Fruit fly (Drosophila melanogaster): ENCODE results near the gene CG7133.

The CG7133 gene

DNA sequence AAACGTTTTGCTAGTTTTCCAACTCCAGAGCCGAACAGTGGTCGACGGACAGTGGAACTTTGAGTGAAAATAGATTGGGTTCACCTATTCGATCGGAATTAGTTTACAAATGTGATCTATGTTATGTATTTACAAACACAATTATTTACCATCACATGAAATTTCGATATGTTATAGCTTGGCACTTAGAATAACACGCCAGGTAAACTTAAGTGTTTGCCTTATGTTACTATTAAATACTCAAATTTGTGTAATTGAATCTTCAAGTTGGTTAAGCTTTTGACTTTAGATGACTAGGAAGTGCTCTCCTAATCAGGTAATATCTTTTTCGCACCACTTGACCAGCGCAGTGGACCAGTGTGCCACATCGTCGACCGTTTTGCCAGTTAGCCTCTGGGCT, 17.0 kb upstream of the CG7133 start:
- TF ChIP-seq CG34406 (GFP tag; optimal IDR thresholded peaks at IDR 0.05) (no peak), Eip78C (GFP tag) (peak; percentile 51), CG7368 (GFP tag; optimal IDR thresholded peaks at IDR 0.05) (no peak), CG4318 (GFP tag; optimal IDR thresholded peaks at IDR 0.05) (peak; percentile 11), pdm3 (GFP tag; optimal IDR thresholded peaks at IDR 0.05) (no peak), CG16779 (tag; optimal IDR thresholded peaks at IDR 0.05) (no peak), Hr38 (GFP tag; optimal IDR thresholded peaks at IDR 0.05) (no peak), CG11762 (GFP tag; optimal IDR thresholded peaks at IDR 0.05; ENCODE audit: insufficient read depth) (no peak), CG9139 (GFP tag; optimal IDR thresholded peaks at IDR 0.05) (no peak), CG32006 (GFP tag; optimal IDR thresholded peaks at IDR 0.05) (peak; percentile 39), fkh (GFP tag; optimal IDR thresholded peaks at IDR 0.05) (no peak), fd59A (GFP tag; optimal IDR thresholded peaks at IDR 0.05) (no peak), net (GFP tag; optimal IDR thresholded peaks at IDR 0.05) (peak; percentile 9), achi (GFP tag; optimal IDR thresholded peaks at IDR 0.05) (peak; percentile 7), Hr4 (GFP tag; optimal IDR thresholded peaks at IDR 0.05) (peak; percentile 33), Eip93F (GFP tag; optimal IDR thresholded peaks at IDR 0.05) (no peak), CG11294 (GFP tag; IDR thresholded peaks at IDR 0.05) (no peak), OdsH (GFP tag; optimal IDR thresholded peaks at IDR 0.05) (peak; percentile 17), vri (GFP tag; optimal IDR thresholded peaks at IDR 0.05) (no peak)

DNA sequence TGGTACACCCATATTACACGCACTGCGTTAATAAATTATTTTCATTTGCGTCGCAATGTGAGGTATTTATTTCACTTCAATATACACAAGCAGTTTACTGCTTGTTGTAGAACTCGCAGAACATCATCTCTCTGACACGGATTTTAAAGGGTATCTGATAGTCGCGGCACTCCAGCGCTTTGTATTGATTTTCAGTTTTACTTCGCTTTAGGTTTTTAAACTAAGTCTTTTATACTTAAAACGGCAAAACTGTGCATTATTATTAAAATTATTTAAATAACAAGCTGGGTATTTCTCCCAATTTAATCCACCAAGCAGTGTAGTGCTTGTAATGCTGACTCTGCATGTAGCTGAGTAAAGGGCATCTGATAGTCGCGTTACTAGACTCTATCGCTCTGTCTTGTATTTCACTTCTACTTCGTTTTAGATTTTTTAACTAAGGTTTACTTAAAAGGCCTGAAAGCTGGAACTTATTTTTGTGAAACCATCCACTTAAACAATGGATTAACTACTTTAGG, 8.9 kb upstream of the CG7133 start:
- TF ChIP-seq CG7368 (GFP tag; optimal IDR thresholded peaks at IDR 0.05) (no peak), CG8632 (GFP tag; optimal IDR thresholded peaks at IDR 0.05) (no peak), CG15336 (GFP tag; IDR thresholded peaks at IDR 0.05) (no peak), Eip75B (GFP tag; optimal IDR thresholded peaks at IDR 0.05) (no peak), CG4318 (GFP tag; optimal IDR thresholded peaks at IDR 0.05) (no peak), CG6163 (GFP tag; IDR thresholded peaks at IDR 0.05) (no peak), achi (GFP tag; optimal IDR thresholded peaks at IDR 0.05) (no peak), CG9139 (GFP tag; optimal IDR thresholded peaks at IDR 0.05) (no peak)

DNA sequence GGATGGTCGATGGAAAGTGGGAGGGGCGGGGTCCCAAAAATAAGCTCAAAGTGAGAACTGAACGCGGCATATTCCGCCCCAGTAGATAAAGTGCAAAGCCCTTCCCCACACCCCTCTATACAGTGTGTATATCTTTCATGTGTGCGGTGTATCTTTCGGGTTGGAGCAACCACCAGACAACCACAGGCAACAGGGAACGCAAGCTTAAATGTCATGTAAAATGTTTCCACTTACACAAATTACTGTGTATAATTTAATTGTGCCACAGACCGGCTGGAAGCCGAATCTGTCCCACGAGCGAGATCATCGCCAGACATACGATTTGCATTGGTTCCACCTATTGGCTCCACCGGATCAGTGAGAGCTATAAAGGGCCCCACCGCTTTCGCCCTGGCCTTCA, 8.1 kb upstream of the CG7133 start, which contains the start of gene msopa:
Gene msopa (plus strand): TSS at position 301 of the 400 bp plus-strand sequence.
- no peak for TF ChIP-seq Eip78C (GFP tag)
- TF ChIP-seq Hr39 (GFP tag; optimal IDR thresholded peaks at IDR 0.05), result no peak
- TF ChIP-seq acj6 (GFP tag; optimal IDR thresholded peaks at IDR 0.05), result no peak
- TF ChIP-seq Gug (GFP tag; IDR thresholded peaks at IDR 0.05), result no peak
- TF ChIP-seq cyc (GFP tag; optimal IDR thresholded peaks at IDR 0.05), result no peak

DNA sequence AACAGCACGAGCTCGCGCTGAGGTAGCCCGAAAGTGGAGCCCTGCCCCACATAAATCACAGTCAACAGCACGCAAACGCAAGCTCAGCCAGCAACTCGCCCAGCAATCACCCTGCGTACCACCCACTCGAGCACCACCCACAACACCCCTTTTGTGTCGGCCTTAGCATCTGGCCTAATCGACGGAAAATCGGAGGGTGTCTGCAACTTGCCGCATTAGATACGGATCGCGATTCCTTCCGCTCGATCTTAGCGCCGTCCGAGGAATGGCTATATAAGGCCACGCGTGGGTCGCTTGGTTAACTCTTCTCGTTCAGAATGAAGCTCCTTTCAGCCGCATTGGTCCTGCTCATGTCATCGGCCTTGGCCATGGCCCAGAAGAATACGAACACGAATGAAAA, 5.7 kb upstream of the CG7133 start, which contains the start of gene Sfp79B:
Gene Sfp79B (plus strand): TSS at position 301 of the 400 bp plus-strand sequence.
- TF ChIP-seq CG6854 (GFP tag; optimal IDR thresholded peaks at IDR 0.05) (no peak), vri (GFP tag; optimal IDR thresholded peaks at IDR 0.05) (no peak), salr (GFP tag; optimal IDR thresholded peaks at IDR 0.05) (no peak), Met (GFP tag; optimal IDR thresholded peaks at IDR 0.05) (no peak), Gug (GFP tag; IDR thresholded peaks at IDR 0.05) (no peak), CG6792 (GFP tag; optimal IDR thresholded peaks at IDR 0.05) (no peak), CG3032 (tag; optimal IDR thresholded peaks at IDR 0.05) (no peak), Sox102F (GFP tag; optimal IDR thresholded peaks at IDR 0.05) (no peak), CG9139 (GFP tag; optimal IDR thresholded peaks at IDR 0.05) (no peak), CG6808 (GFP tag; optimal IDR thresholded peaks at IDR 0.05) (no peak)

DNA sequence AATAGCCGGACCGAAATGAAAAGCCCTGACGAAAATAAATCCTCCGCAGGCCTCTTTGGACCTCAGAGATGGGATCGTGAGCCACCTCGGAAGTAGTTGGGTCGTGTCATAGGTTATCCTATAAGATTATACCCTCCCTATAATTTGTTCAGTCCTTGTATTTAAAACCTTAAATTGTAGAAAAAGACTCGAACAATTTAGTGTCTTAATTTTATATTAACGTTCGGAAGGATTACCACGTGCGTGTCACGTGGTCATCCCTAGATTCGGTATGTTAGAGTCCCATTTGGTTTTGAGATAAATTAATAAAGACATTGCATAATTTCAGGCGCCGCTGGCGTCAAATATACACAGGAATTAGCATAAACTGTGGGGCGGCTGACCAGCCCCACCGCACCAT, 3.7 kb upstream of the CG7133 start:
- no peak for TF ChIP-seq fd59A (GFP tag; optimal IDR thresholded peaks at IDR 0.05)
- TF ChIP-seq CG8119 (GFP tag; IDR thresholded peaks at IDR 0.05), result peak; percentile 60; the same call in 2 of the 3 replicates
- peak; percentile 63 for TF ChIP-seq Ets96B (tag; optimal IDR thresholded peaks at IDR 0.05)
- TF ChIP-seq CG31627 (GFP tag; optimal IDR thresholded peaks at IDR 0.05), result peak; percentile 79
- peak; percentile 38 for TF ChIP-seq Lpt (GFP tag; optimal IDR thresholded peaks at IDR 0.05)
- peak; percentile 50 for TF ChIP-seq CG6808 (GFP tag; optimal IDR thresholded peaks at IDR 0.05)
- TF ChIP-seq Blimp-1 (GFP tag; optimal IDR thresholded peaks at IDR 0.05), result no peak
- TF ChIP-seq CG15336 (GFP tag; IDR thresholded peaks at IDR 0.05), result peak; percentile 70
- peak; percentile 72 for TF ChIP-seq CG32006 (GFP tag; optimal IDR thresholded peaks at IDR 0.05)
- TF ChIP-seq CG6854 (GFP tag; optimal IDR thresholded peaks at IDR 0.05), result peak; percentile 15
- TF ChIP-seq esn (GFP tag; optimal IDR thresholded peaks at IDR 0.05), result peak; percentile 85
- peak; percentile 64 for TF ChIP-seq acj6 (GFP tag; optimal IDR thresholded peaks at IDR 0.05)
- TF ChIP-seq vri (GFP tag; optimal IDR thresholded peaks at IDR 0.05), result peak; percentile 57
- peak; percentile 56 for TF ChIP-seq dac (GFP tag; optimal IDR thresholded peaks at IDR 0.05)
- TF ChIP-seq CG8319 (GFP tag; optimal IDR thresholded peaks at IDR 0.05), result peak; percentile 45
- TF ChIP-seq Sox102F (GFP tag; optimal IDR thresholded peaks at IDR 0.05), result peak; percentile 82
- TF ChIP-seq fd85E (GFP tag; optimal IDR thresholded peaks at IDR 0.05), result no peak
- TF ChIP-seq Met (GFP tag; optimal IDR thresholded peaks at IDR 0.05), result peak; percentile 76
- peak; percentile 70 for TF ChIP-seq OdsH (GFP tag; optimal IDR thresholded peaks at IDR 0.05)
- TF ChIP-seq CG8632 (GFP tag; optimal IDR thresholded peaks at IDR 0.05), result peak; percentile 58
- no peak for TF ChIP-seq Eip93F (GFP tag; optimal IDR thresholded peaks at IDR 0.05)
